Fruit fly (Drosophila melanogaster) whole organism, adult: ENCODE results near the gene CG31064.

ENCODE experiments used
- CG12768 ChIP-seq: fragments of 200-800 bp; sonication (Bioruptor generic); optimal IDR thresholded peaks from 2 replicates; lab custom pipeline; 2017; ENCODE audit warnings: missing biosample characterization, missing genetic modification characterization, mild to moderate bottlenecking, moderate library complexity, missing genetic modification reagents
- Crg-1 ChIP-seq: fragments of 200-800 bp; sonication (Bioruptor generic); optimal IDR thresholded peaks from 2 replicates; lab custom pipeline; 2016; ENCODE audit warnings: missing biosample characterization, missing genetic modification characterization

The CG31064 gene

DNA sequence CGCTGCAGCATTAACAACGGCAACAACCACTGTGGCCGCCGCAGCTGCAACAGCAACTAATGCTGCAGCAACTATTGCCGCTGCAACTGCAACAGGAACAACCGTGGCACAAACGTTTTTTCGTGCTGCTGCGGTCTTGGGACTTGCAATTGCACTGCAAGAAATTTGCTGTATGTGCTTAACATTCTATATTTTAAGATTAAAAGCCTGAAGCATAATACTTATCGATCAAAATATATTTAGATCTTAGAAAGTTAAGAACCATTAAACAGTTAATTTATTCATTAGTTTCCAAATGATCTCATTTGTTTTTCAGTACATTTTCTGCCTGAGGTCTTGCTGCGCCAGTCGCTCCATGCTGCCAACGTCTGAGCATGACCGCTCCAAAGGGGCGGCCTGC lies 57.8 kb downstream of the CG31064 start:
- no peak for TF ChIP-seq Crg-1 (GFP tag; lab: Kevin White, UChicago)
- no peak for TF ChIP-seq CG12768
